Fruit fly (Drosophila melanogaster) whole organism, embryonic: ENCODE data around the gene RhoGAP18B.

ENCODE experiments used
- Aef1 ChIP-seq: fragments of 200-800 bp; sonication (Bioruptor generic); IDR thresholded peaks from 3 replicates; pipeline ENCODE4 v1.3.6; 2022; ENCODE audit warnings: missing biosample characterization, missing genetic modification characterization
- CG10462 ChIP-seq: fragments of 200-800 bp; sonication (Bioruptor generic); optimal IDR thresholded peaks from 2 replicates; lab custom pipeline; 2016; ENCODE audit warnings: missing biosample characterization, missing genetic modification characterization
- CG10654 ChIP-seq: fragments of 200-800 bp; sonication (Bioruptor generic); optimal IDR thresholded peaks from 2 replicates; lab custom pipeline; 2016; ENCODE audit warnings: missing biosample characterization, missing genetic modification characterization
- CG11504 ChIP-seq: fragments of 200-800 bp; sonication (Bioruptor generic); optimal IDR thresholded peaks from 3 replicates; lab custom pipeline; 2019; ENCODE audit warnings: missing biosample characterization, mild to moderate bottlenecking, missing genetic modification characterization, moderate library complexity
- CG15073 ChIP-seq: fragments of 200-800 bp; sonication (Bioruptor generic); optimal IDR thresholded peaks from 2 replicates; lab custom pipeline; 2016; ENCODE audit warnings: missing biosample characterization, missing genetic modification characterization
- CG15269 ChIP-seq: fragments of 200-800 bp; sonication (Bioruptor generic); optimal IDR thresholded peaks from 2 replicates; lab custom pipeline; 2018; ENCODE audit warnings: missing biosample characterization, mild to moderate bottlenecking, missing genetic modification characterization, moderate library complexity
- CG16779 ChIP-seq: fragments of 200-800 bp; sonication (Bioruptor generic); IDR thresholded peaks from 2 replicates; pipeline ENCODE4 v1.3.6; 2022; ENCODE audit warnings: missing biosample characterization, missing genetic modification characterization
- CG17612 ChIP-seq: fragments of 200-800 bp; sonication (Bioruptor generic); IDR thresholded peaks from 2 replicates; pipeline ENCODE4 v1.3.6; 2022; ENCODE audit warnings: missing biosample characterization, missing genetic modification characterization
- CG30403 ChIP-seq: fragments of 200-800 bp; sonication (Bioruptor generic); optimal IDR thresholded peaks from 3 replicates; lab custom pipeline; 2016; ENCODE audit warnings: missing biosample characterization, missing genetic modification characterization
- CG32772 ChIP-seq: fragments of 200-800 bp; sonication (Bioruptor generic); IDR thresholded peaks from 2 replicates; pipeline ENCODE4 v1.3.6; 2022; ENCODE audit warnings: missing biosample characterization, missing genetic modification characterization
- CG3281 ChIP-seq: fragments of 200-800 bp; sonication (Bioruptor generic); optimal IDR thresholded peaks from 3 replicates; lab custom pipeline; 2017; ENCODE audit warnings: missing biosample characterization, mild to moderate bottlenecking, missing genetic modification characterization
- CG34376 ChIP-seq: fragments of 200-800 bp; sonication (Bioruptor generic); optimal IDR thresholded peaks from 2 replicates; lab custom pipeline; 2018; ENCODE audit warnings: missing biosample characterization, mild to moderate bottlenecking, missing genetic modification characterization
- CG4360 ChIP-seq: fragments of 200-800 bp; sonication (Bioruptor generic); IDR thresholded peaks from 2 replicates; pipeline ENCODE4 v1.3.6; 2022; ENCODE audit warnings: missing biosample characterization, missing genetic modification characterization
- CG5245 ChIP-seq: fragments of 200-800 bp; sonication (Bioruptor generic); optimal IDR thresholded peaks from 3 replicates; lab custom pipeline; 2016; ENCODE audit warnings: missing biosample characterization, missing genetic modification characterization
- CG7987 ChIP-seq: fragments of 200-800 bp; sonication (Bioruptor generic); optimal IDR thresholded peaks from 2 replicates; lab custom pipeline; 2018; ENCODE audit warnings: missing biosample characterization, mild to moderate bottlenecking, missing genetic modification characterization, moderate library complexity
- CG9215 ChIP-seq: fragments of 200-800 bp; sonication (Bioruptor generic); IDR thresholded peaks from 2 replicates; pipeline ENCODE4 v1.3.6; 2022; ENCODE audit warnings: missing biosample characterization, missing genetic modification characterization
- CG9437 ChIP-seq: fragments of 200-800 bp; sonication (Bioruptor generic); optimal IDR thresholded peaks from 2 replicates; lab custom pipeline; 2018; ENCODE audit warnings: missing biosample characterization, mild to moderate bottlenecking, missing genetic modification characterization
- CG9817 ChIP-seq: fragments of 200-800 bp; sonication (Bioruptor generic); optimal IDR thresholded peaks from 2 replicates; lab custom pipeline; 2018; ENCODE audit warnings: missing biosample characterization, mild to moderate bottlenecking, missing genetic modification characterization, moderate library complexity
- Dll ChIP-seq: fragments of 200-800 bp; sonication (Bioruptor generic); IDR thresholded peaks from 4 replicates; pipeline ENCODE4 v1.3.6; 2022; ENCODE audit warnings: missing biosample characterization, missing genetic modification characterization; ENCODE audit not compliant: partially characterized antibody
- Gsc ChIP-seq: fragments of 200-800 bp; sonication (Bioruptor generic); IDR thresholded peaks from 2 replicates; pipeline ENCODE4 v1.3.6; 2022; ENCODE audit warnings: missing biosample characterization, missing genetic modification characterization
- HLH4C ChIP-seq: fragments of 200-800 bp; sonication (Bioruptor generic); IDR thresholded peaks from 3 replicates; pipeline ENCODE4 v1.3.6; 2022; ENCODE audit warnings: missing biosample characterization, missing genetic modification characterization; ENCODE audit not compliant: partially characterized antibody
- Hmr ChIP-seq: fragments of 200-800 bp; sonication (Bioruptor generic); optimal IDR thresholded peaks from 3 replicates; lab custom pipeline; 2017; ENCODE audit warnings: mild to moderate bottlenecking, missing biosample characterization, missing genetic modification reagents, missing genetic modification characterization
- Max ChIP-seq: fragments of 200-800 bp; sonication (Bioruptor generic); optimal IDR thresholded peaks from 2 replicates; lab custom pipeline; 2016; ENCODE audit warnings: missing biosample characterization, mild to moderate bottlenecking, missing genetic modification characterization
- NC2α ChIP-seq: fragments of 200-800 bp; sonication (Bioruptor generic); optimal IDR thresholded peaks from 2 replicates; lab custom pipeline; 2016; ENCODE audit warnings: missing biosample characterization, missing genetic modification characterization
- Neu2 ChIP-seq: fragments of 200-800 bp; sonication (Bioruptor generic); optimal IDR thresholded peaks from 3 replicates; lab custom pipeline; 2016; ENCODE audit warnings: missing biosample characterization, missing genetic modification characterization, borderline replicate concordance
- Scr ChIP-seq: fragments of 200-800 bp; sonication (Bioruptor generic); IDR thresholded peaks from 2 replicates; pipeline ENCODE4 v1.3.6; 2022; ENCODE audit warnings: missing biosample characterization, missing genetic modification characterization; ENCODE audit not compliant: partially characterized antibody
- TFAM ChIP-seq: fragments of 200-800 bp; sonication (Bioruptor generic); optimal IDR thresholded peaks from 2 replicates; lab custom pipeline; 2017; ENCODE audit warnings: missing biosample characterization, missing genetic modification characterization, inconsistent platforms
- Trl ChIP-seq, 3 experiments: fragments of >200 bp in 2 of 3; fragments of 200-800 bp in 1 of 3; sonication (Bioruptor generic) in 1 of 3; optimal IDR thresholded peaks; 2 replicates in 1 of 3; 3 replicates in 2 of 3; lab custom pipeline; 2016 to 2017; ENCODE audit warnings: missing biosample characterization in 1 of 3, missing genetic modification characterization in 1 of 3
- cato ChIP-seq: fragments of 200-800 bp; sonication (Bioruptor generic); optimal IDR thresholded peaks from 2 replicates; lab custom pipeline; 2016; ENCODE audit warnings: missing biosample characterization, missing genetic modification characterization, borderline replicate concordance
- chinmo ChIP-seq: fragments of 200-800 bp; sonication (Bioruptor generic); IDR thresholded peaks from 4 replicates; pipeline ENCODE4 v1.3.6; 2022; ENCODE audit warnings: missing biosample characterization, missing genetic modification characterization; ENCODE audit not compliant: partially characterized antibody
- croc ChIP-seq: fragments of 200-800 bp; sonication (Bioruptor generic); conservative IDR thresholded peaks from 3 replicates; pipeline ENCODE4 v1.3.6; 2022; ENCODE audit warnings: missing biosample characterization, missing genetic modification characterization
- disco-r ChIP-seq: fragments of 200-800 bp; sonication (Bioruptor generic); optimal IDR thresholded peaks from 2 replicates; lab custom pipeline; 2016; ENCODE audit warnings: missing biosample characterization, missing genetic modification characterization
- emc ChIP-seq: fragments of 200-800 bp; sonication (Bioruptor generic); optimal IDR thresholded peaks from 2 replicates; lab custom pipeline; 2016; ENCODE audit warnings: missing biosample characterization, missing genetic modification characterization
- fd64A ChIP-seq: fragments of 200-800 bp; sonication (Bioruptor generic); optimal IDR thresholded peaks from 3 replicates; lab custom pipeline; 2018; ENCODE audit warnings: missing biosample characterization, mild to moderate bottlenecking, missing genetic modification characterization
- her ChIP-seq: fragments of 200-800 bp; sonication (Bioruptor generic); optimal IDR thresholded peaks from 2 replicates; lab custom pipeline; 2016; ENCODE audit warnings: missing biosample characterization, missing genetic modification characterization
- luna ChIP-seq: fragments of 200-800 bp; sonication (Bioruptor generic); optimal IDR thresholded peaks from 2 replicates; lab custom pipeline; 2016; ENCODE audit warnings: missing biosample characterization, missing genetic modification characterization
- org-1 ChIP-seq: fragments of 200-800 bp; sonication (Bioruptor generic); optimal IDR thresholded peaks from 2 replicates; lab custom pipeline; 2017; ENCODE audit warnings: missing biosample characterization, missing genetic modification characterization
- pros ChIP-seq: fragments of 200-800 bp; sonication (Bioruptor generic); optimal IDR thresholded peaks from 3 replicates; lab custom pipeline; 2019; ENCODE audit warnings: missing biosample characterization, mild to moderate bottlenecking, missing genetic modification characterization, moderate library complexity
- pum ChIP-seq: fragments of 200-800 bp; sonication (Bioruptor generic); optimal IDR thresholded peaks from 2 replicates; lab custom pipeline; 2016; ENCODE audit warnings: missing biosample characterization, missing genetic modification characterization
- rib ChIP-seq: fragments of 200-800 bp; sonication (Bioruptor generic); IDR thresholded peaks from 2 replicates; pipeline ENCODE4 v1.3.6; 2022; ENCODE audit warnings: missing biosample characterization, missing genetic modification characterization
- salm ChIP-seq: fragments of 200-800 bp; sonication (Bioruptor generic); optimal IDR thresholded peaks from 2 replicates; lab custom pipeline; 2018; ENCODE audit warnings: missing biosample characterization, mild to moderate bottlenecking, missing genetic modification characterization
- shn ChIP-seq: fragments of 200-800 bp; sonication (Bioruptor generic); optimal IDR thresholded peaks from 3 replicates; lab custom pipeline; 2016; ENCODE audit warnings: missing biosample characterization, missing genetic modification characterization
- sna ChIP-seq: fragments of 200-800 bp; sonication (Bioruptor generic); IDR thresholded peaks from 2 replicates; pipeline ENCODE4 v1.3.6; 2022; ENCODE audit warnings: missing biosample characterization, missing genetic modification characterization; ENCODE audit not compliant: partially characterized antibody
- ssp ChIP-seq: fragments of 200-800 bp; sonication (Bioruptor generic); IDR thresholded peaks from 2 replicates; pipeline ENCODE4 v1.3.6; 2022; ENCODE audit warnings: missing biosample characterization, missing genetic modification characterization
- tap ChIP-seq: fragments of 200-800 bp; optimal IDR thresholded peaks from 3 replicates; lab custom pipeline; 2019; ENCODE audit warnings: missing biosample characterization, mild to moderate bottlenecking, missing genetic modification characterization, moderate library complexity
- twi ChIP-seq: fragments of 200-800 bp; optimal IDR thresholded peaks from 2 replicates; lab custom pipeline; 2019; ENCODE audit warnings: missing biosample characterization, mild to moderate bottlenecking, missing genetic modification characterization, moderate library complexity
- tx ChIP-seq: fragments of 200-800 bp; sonication (Bioruptor generic); optimal IDR thresholded peaks from 2 replicates; lab custom pipeline; 2016; ENCODE audit warnings: missing biosample characterization, missing genetic modification characterization
- unpg ChIP-seq: fragments of 200-800 bp; sonication (Bioruptor generic); optimal IDR thresholded peaks from 3 replicates; lab custom pipeline; 2018; ENCODE audit warnings: missing biosample characterization, mild to moderate bottlenecking, missing genetic modification characterization, moderate library complexity
- wor ChIP-seq: fragments of 200-800 bp; sonication (Bioruptor generic); IDR thresholded peaks from 2 replicates; pipeline ENCODE4 v1.3.6; 2022; ENCODE audit warnings: missing biosample characterization, missing genetic modification characterization
- yki ChIP-seq: fragments of >200 bp; optimal IDR thresholded peaks from 3 replicates; lab custom pipeline; 2018

RhoGAP18B gene

dm6 chrX:19155922-19156437 is 10.9 kb downstream of the RhoGAP18B start (continued):
- TF ChIP-seq yki (lab: Kevin White, UChicago), result no peak
- peak; percentile 50 for TF ChIP-seq TFAM (GFP tag; lab: Kevin White, UChicago)
- peak; percentile 30 for TF ChIP-seq CG15073 (GFP tag; lab: Kevin White, UChicago)
- peak; percentile 74 for TF ChIP-seq twi (tag; lab: Kevin White, UChicago)
- no peak for TF ChIP-seq sna
- TF ChIP-seq CG32772, result peak; percentile 82
- peak; percentile 84 for TF ChIP-seq croc (GFP tag; lab: Robert Waterston, UW)
- TF ChIP-seq NC2α (GFP tag; lab: Kevin White, UChicago), result no peak
- TF ChIP-seq fd64A (GFP tag; lab: Kevin White, UChicago), result peak; percentile 41
- TF ChIP-seq Scr (GFP tag; lab: Robert Waterston, UW), result no peak
- TF ChIP-seq Neu2 (GFP tag; lab: Kevin White, UChicago), result no peak
- no peak for TF ChIP-seq emc (GFP tag; lab: Kevin White, UChicago)
- peak; percentile 51 for TF ChIP-seq CG5245 (GFP tag; lab: Kevin White, UChicago)
- no peak for TF ChIP-seq HLH4C (GFP tag; lab: Robert Waterston, UW)
- TF ChIP-seq CG4360, result peak; percentile 59; the same call in 1 of the 2 replicates
- peak; percentile 66 for TF ChIP-seq ssp (GFP tag; lab: Robert Waterston, UW)
- 0 out of 2 replicates have a peak, but pooled peaks have one; percentile 44 for TF ChIP-seq CG16779
- no peak for TF ChIP-seq chinmo
- TF ChIP-seq tap, result peak; percentile 73
- TF ChIP-seq CG15269 (tag; lab: Kevin White, UChicago), result peak; percentile 60
- TF ChIP-seq pum (GFP tag; lab: Kevin White, UChicago), result no peak
- TF ChIP-seq disco-r, result no peak
- TF ChIP-seq CG9215 (GFP tag; lab: Robert Waterston, UW), result peak; percentile 70
- peak; percentile 55 for TF ChIP-seq salm (tag; lab: Kevin White, UChicago)
- peak; percentile 87 for TF ChIP-seq rib (GFP tag; lab: Robert Waterston, UW)
- peak; percentile 60 for TF ChIP-seq CG9437 (GFP tag; lab: Kevin White, UChicago)
- TF ChIP-seq CG10654, result peak; percentile 75
- no peak for TF ChIP-seq tx (GFP tag; lab: Kevin White, UChicago)
- peak; percentile 88 for TF ChIP-seq unpg
- TF ChIP-seq Max (GFP tag; lab: Kevin White, UChicago), result peak; percentile 64
- TF ChIP-seq org-1, result peak; percentile 68
- TF ChIP-seq wor (GFP tag; lab: Robert Waterston, UW), result 0 out of 2 replicates have a peak, but pooled peaks have one; percentile 29
- TF ChIP-seq CG34376 (GFP tag; lab: Kevin White, UChicago), result no peak
- peak; percentile 68 for TF ChIP-seq Hmr
- peak in 1 of 2 experiments; percentile 20 for TF ChIP-seq Trl (optimal IDR thresholded peaks at IDR 0.05; lab: Kevin White, UChicago)
- peak; percentile 54 for TF ChIP-seq Trl (GFP tag; optimal IDR thresholded peaks at IDR 0.05; lab: Kevin White, UChicago)
- peak; percentile 63 for TF ChIP-seq CG9817 (tag; lab: Kevin White, UChicago)
- TF ChIP-seq CG17612 (GFP tag; lab: Robert Waterston, UW), result peak; percentile 51; the same call in 1 of the 2 replicates
- no peak for TF ChIP-seq shn (GFP tag; lab: Kevin White, UChicago)
- TF ChIP-seq cato (GFP tag; lab: Kevin White, UChicago), result peak; percentile 43
- peak; percentile 39 for TF ChIP-seq CG7987 (GFP tag; lab: Kevin White, UChicago)
- TF ChIP-seq CG10462, result peak; percentile 74
- TF ChIP-seq Gsc (GFP tag; lab: Robert Waterston, UW), result peak; percentile 51
- TF ChIP-seq CG3281 (GFP tag; lab: Kevin White, UChicago), result peak; percentile 69
- TF ChIP-seq Aef1, result peak; percentile 46; the same call in 2 of the 3 replicates
- peak; percentile 79 for TF ChIP-seq CG11504 (tag; lab: Kevin White, UChicago)
- no peak for TF ChIP-seq luna
- TF ChIP-seq Dll (GFP tag; lab: Robert Waterston, UW), result no peak
- peak; percentile 79 for TF ChIP-seq CG30403 (GFP tag; lab: Kevin White, UChicago)
- TF ChIP-seq her (GFP tag; lab: Kevin White, UChicago), result peak; percentile 3
- peak; percentile 59 for TF ChIP-seq pros
